Fruit fly (Drosophila melanogaster): ENCODE data around the gene tara.

tara gene

DNA sequence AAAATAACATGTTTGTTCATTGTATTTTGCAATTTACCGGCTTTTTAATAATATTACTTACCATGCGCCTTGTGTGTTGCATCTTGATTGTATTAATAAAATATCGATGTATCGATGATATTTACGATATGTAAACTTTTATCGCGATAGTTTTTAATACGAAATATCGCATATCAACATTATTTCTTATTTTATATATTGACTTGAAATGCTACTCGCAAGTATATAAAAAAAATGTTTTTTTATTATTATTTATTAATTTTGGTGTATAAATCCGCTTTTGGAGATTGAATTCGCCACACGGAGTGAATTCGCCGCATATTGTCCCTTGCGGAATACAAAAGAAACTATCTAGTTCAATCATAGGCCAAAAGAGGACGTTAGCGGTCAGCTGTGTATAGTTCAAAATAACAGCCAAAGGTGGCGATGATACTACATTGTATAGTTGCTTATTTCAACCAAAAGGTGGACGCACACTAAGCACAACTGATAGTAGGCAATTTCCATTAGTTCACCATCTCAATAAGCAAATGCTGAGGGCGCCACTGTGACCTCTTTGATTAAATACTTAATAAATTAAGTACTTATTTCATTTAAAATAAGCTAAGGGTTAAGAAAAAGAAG lies 20.2 kb upstream of the tara start, which contains the start of gene mtSSB (continued):
- peak; percentile 100 for TF ChIP-seq CG13287 (GFP tag; IDR thresholded peaks at IDR 0.05; ENCODE audit: partially characterized antibody)
- peak; percentile 81 for TF ChIP-seq mam (GFP tag; optimal IDR thresholded peaks at IDR 0.05)
- peak; percentile 65 for TF ChIP-seq GATAe (GFP tag; conservative IDR thresholded peaks at IDR 0.05)
- TF ChIP-seq gsb-n (tag; optimal IDR thresholded peaks at IDR 0.05), result peak; percentile 71
- TF ChIP-seq CG6854 (GFP tag; optimal IDR thresholded peaks at IDR 0.05), result peak; percentile 73
- TF ChIP-seq croc (GFP tag; conservative IDR thresholded peaks at IDR 0.05), result peak; percentile 71; the same call in 2 of the 3 replicates
- peak; percentile 98 for TF ChIP-seq CG16813 (GFP tag; IDR thresholded peaks at IDR 0.05; ENCODE audit: partially characterized antibody)
- TF ChIP-seq CG17359 (tag; optimal IDR thresholded peaks at IDR 0.05), result peak; percentile 93
- TF ChIP-seq CG33557 (GFP tag; optimal IDR thresholded peaks at IDR 0.05), result peak; percentile 68
- peak; percentile 90 for TF ChIP-seq sens (GFP tag)
- TF ChIP-seq dati (GFP tag; IDR thresholded peaks at IDR 0.05), result peak; percentile 77
- peak; percentile 66 for TF ChIP-seq esg (GFP tag; conservative IDR thresholded peaks at IDR 0.05)
- TF ChIP-seq CG30403 (GFP tag; optimal IDR thresholded peaks at IDR 0.05), result peak; percentile 89
- no peak for TF ChIP-seq usp (GFP tag; optimal IDR thresholded peaks at IDR 0.05)
- TF ChIP-seq Abd-B (GFP tag; optimal IDR thresholded peaks at IDR 0.05), result peak; percentile 46
- TF ChIP-seq CG7963 (GFP tag; IDR thresholded peaks at IDR 0.05; ENCODE audit: partially characterized antibody), result peak; percentile 98
- TF ChIP-seq lov (optimal IDR thresholded peaks at IDR 0.05), result no peak
- peak; percentile 89 for TF ChIP-seq lov (GFP tag; IDR thresholded peaks at IDR 0.05)
- peak; percentile 100 for TF ChIP-seq CG14860 (GFP tag; IDR thresholded peaks at IDR 0.05; ENCODE audit: partially characterized antibody)
- peak; percentile 62; the same call in 1 of the 3 replicates for TF ChIP-seq CG7357 (GFP tag; IDR thresholded peaks at IDR 0.05)
- TF ChIP-seq lilli (GFP tag; optimal IDR thresholded peaks at IDR 0.05), result peak; percentile 93
- TF ChIP-seq CG11696 (GFP tag; IDR thresholded peaks at IDR 0.05), result peak; percentile 45
- peak; percentile 82 for TF ChIP-seq CG12391 (tag; optimal IDR thresholded peaks at IDR 0.05)
- peak; percentile 46 for TF ChIP-seq dm (GFP tag; optimal IDR thresholded peaks at IDR 0.05)
- TF ChIP-seq ranshi (GFP tag; IDR thresholded peaks at IDR 0.05), result peak; percentile 77
- peak; percentile 79 for TF ChIP-seq Dek (tag; optimal IDR thresholded peaks at IDR 0.05)
- peak; percentile 83 for TF ChIP-seq CG9609 (GFP tag; optimal IDR thresholded peaks at IDR 0.05)
- TF ChIP-seq chm (GFP tag; IDR thresholded peaks at IDR 0.05), result peak; percentile 93
- TF ChIP-seq Nf-YA (GFP tag; IDR thresholded peaks at IDR 0.05), result peak; percentile 72
- TF ChIP-seq so (GFP tag; IDR thresholded peaks at IDR 0.05), result peak; percentile 83
- peak; percentile 66 for TF ChIP-seq CG15601 (tag; optimal IDR thresholded peaks at IDR 0.05)
- TF ChIP-seq Adf1 (GFP tag; IDR thresholded peaks at IDR 0.05), result peak; percentile 56; the same call in 1 of the 2 replicates
- peak; percentile 79 for TF ChIP-seq CrebB (tag; optimal IDR thresholded peaks at IDR 0.05)
- TF ChIP-seq Awh (GFP tag; IDR thresholded peaks at IDR 0.05), result peak; percentile 95
- TF ChIP-seq dan (GFP tag; IDR thresholded peaks at IDR 0.05), result peak; percentile 47; the same call in 1 of the 2 replicates
- peak; percentile 88 for TF ChIP-seq CG16863 (GFP tag; optimal IDR thresholded peaks at IDR 0.05)
- TF ChIP-seq CG10209 (GFP tag; optimal IDR thresholded peaks at IDR 0.05), result peak; percentile 78
- no peak for TF ChIP-seq sc (optimal IDR thresholded peaks at IDR 0.05)
- TF ChIP-seq sc (GFP tag; optimal IDR thresholded peaks at IDR 0.05), result peak; percentile 77
- TF ChIP-seq MTF-1 (GFP tag; optimal IDR thresholded peaks at IDR 0.05; ENCODE audit: borderline replicate concordance), result peak; percentile 90
- TF ChIP-seq CG4617 (GFP tag; optimal IDR thresholded peaks at IDR 0.05; ENCODE audit: borderline replicate concordance), result peak; percentile 72
- peak; percentile 85 for TF ChIP-seq CG2120 (GFP tag; optimal IDR thresholded peaks at IDR 0.05)
- TF ChIP-seq CG14441 (GFP tag; IDR thresholded peaks at IDR 0.05), result peak; percentile 93
- TF ChIP-seq CG10959 (GFP tag; IDR thresholded peaks at IDR 0.05), result peak; percentile 93
- peak; percentile 85 for TF ChIP-seq Fer3 (tag; optimal IDR thresholded peaks at IDR 0.05)
- TF ChIP-seq CG11456 (GFP tag; IDR thresholded peaks at IDR 0.05), result peak; percentile 99
- TF ChIP-seq tin (GFP tag; optimal IDR thresholded peaks at IDR 0.05), result peak; percentile 94
- no peak for TF ChIP-seq fru (optimal IDR thresholded peaks at IDR 0.05)
- peak; percentile 62 for TF ChIP-seq pzg (GFP tag; optimal IDR thresholded peaks at IDR 0.05)
- TF ChIP-seq trem (tag; optimal IDR thresholded peaks at IDR 0.05), result peak; percentile 91
